Fruit fly (Drosophila melanogaster) whole organism, embryonic: ENCODE data around the gene CG43895.
A peak's percentile ranks its signal among the peaks of the same experiment; 100 is the strongest.

ENCODE experiments used
- B-H1 ChIP-seq: fragments of 200-800 bp; sonication (Bioruptor generic); IDR thresholded peaks from 3 replicates; pipeline ENCODE4 v1.3.6; 2022; ENCODE audit warnings: missing biosample characterization, missing genetic modification characterization
- Blimp-1 ChIP-seq: fragments of 200-800 bp; sonication (Bioruptor generic); optimal IDR thresholded peaks from 3 replicates; lab custom pipeline; 2018; ENCODE audit warnings: missing biosample characterization, missing genetic modification characterization, mild to moderate bottlenecking, moderate library complexity, missing genetic modification reagents
- C15 ChIP-seq: fragments of 200-800 bp; sonication (Bioruptor generic); IDR thresholded peaks from 3 replicates; pipeline ENCODE4 v1.3.6; 2022; ENCODE audit warnings: missing biosample characterization, missing genetic modification characterization
- CG11093 ChIP-seq: fragments of 200-800 bp; sonication (Bioruptor generic); IDR thresholded peaks from 3 replicates; pipeline ENCODE4 v1.3.6; 2022; ENCODE audit warnings: missing biosample characterization, missing genetic modification characterization
- CG11456 ChIP-seq: fragments of 200-800 bp; sonication (Bioruptor generic); IDR thresholded peaks from 3 replicates; pipeline ENCODE4 v1.3.6; 2022; ENCODE audit warnings: missing biosample characterization, missing genetic modification characterization
- CG12236 ChIP-seq: fragments of 200-800 bp; sonication (Bioruptor generic); optimal IDR thresholded peaks from 2 replicates; lab custom pipeline; 2016; ENCODE audit warnings: missing biosample characterization, missing genetic modification characterization
- CG14441 ChIP-seq: fragments of 200-800 bp; sonication (Bioruptor generic); IDR thresholded peaks from 2 replicates; pipeline ENCODE4 v1.3.6; 2022; ENCODE audit warnings: missing biosample characterization, missing genetic modification characterization
- CG14860 ChIP-seq: fragments of 200-800 bp; sonication (Bioruptor generic); IDR thresholded peaks from 3 replicates; pipeline ENCODE4 v1.3.6; 2022; ENCODE audit warnings: missing biosample characterization, missing genetic modification characterization; ENCODE audit not compliant: partially characterized antibody
- CG14965 ChIP-seq: fragments of 200-800 bp; sonication (Bioruptor generic); optimal IDR thresholded peaks from 2 replicates; lab custom pipeline; 2016; ENCODE audit warnings: missing biosample characterization, missing genetic modification characterization, borderline replicate concordance
- CG15514 ChIP-seq: fragments of 200-800 bp; sonication (Bioruptor generic); optimal IDR thresholded peaks from 3 replicates; lab custom pipeline; 2017; ENCODE audit warnings: missing biosample characterization, missing genetic modification characterization, mild to moderate bottlenecking, moderate library complexity, missing genetic modification reagents
- CG1603 ChIP-seq: fragments of 200-800 bp; sonication (Bioruptor generic); optimal IDR thresholded peaks from 2 replicates; lab custom pipeline; 2019; ENCODE audit warnings: missing biosample characterization, mild to moderate bottlenecking, missing genetic modification characterization, moderate library complexity
- CG16813 ChIP-seq: fragments of 200-800 bp; sonication (Bioruptor generic); IDR thresholded peaks from 3 replicates; pipeline ENCODE4 v1.3.6; 2022; ENCODE audit warnings: missing biosample characterization, missing genetic modification characterization; ENCODE audit not compliant: partially characterized antibody
- CG17802 ChIP-seq: fragments of 200-800 bp; sonication (Bioruptor generic); optimal IDR thresholded peaks from 2 replicates; lab custom pipeline; 2018; ENCODE audit warnings: missing biosample characterization, mild to moderate bottlenecking, missing genetic modification characterization, moderate library complexity
- CG3065 ChIP-seq: fragments of 200-800 bp; sonication (Bioruptor generic); optimal IDR thresholded peaks from 2 replicates; lab custom pipeline; 2016; ENCODE audit warnings: missing biosample characterization, missing genetic modification characterization
- CG3407 ChIP-seq: fragments of 200-800 bp; sonication (Bioruptor generic); optimal IDR thresholded peaks from 2 replicates; lab custom pipeline; 2018; ENCODE audit warnings: missing biosample characterization, mild to moderate bottlenecking, missing genetic modification characterization
- CG4707 ChIP-seq: fragments of 200-800 bp; sonication (Bioruptor generic); optimal IDR thresholded peaks from 2 replicates; lab custom pipeline; 2018; ENCODE audit warnings: missing biosample characterization, mild to moderate bottlenecking, missing genetic modification characterization, moderate library complexity
- CG6254 ChIP-seq: fragments of 200-800 bp; sonication (Bioruptor generic); optimal IDR thresholded peaks from 3 replicates; lab custom pipeline; 2017; ENCODE audit warnings: mild to moderate bottlenecking, missing biosample characterization, missing genetic modification reagents, missing genetic modification characterization
- CG6765 ChIP-seq: fragments of 200-800 bp; sonication (Bioruptor generic); optimal IDR thresholded peaks from 3 replicates; lab custom pipeline; 2017; ENCODE audit warnings: missing biosample characterization, mild to moderate bottlenecking, missing genetic modification characterization
- CG8388 ChIP-seq: fragments of 200-800 bp; sonication (Bioruptor generic); optimal IDR thresholded peaks from 2 replicates; lab custom pipeline; 2019; ENCODE audit warnings: missing biosample characterization, mild to moderate bottlenecking, missing genetic modification characterization, moderate library complexity
- CG8478 ChIP-seq: fragments of >200 bp; optimal IDR thresholded peaks from 2 replicates; lab custom pipeline; 2018
- CG8765 ChIP-seq: fragments of 200-800 bp; sonication (Bioruptor generic); IDR thresholded peaks from 2 replicates; pipeline ENCODE4 v1.3.6; 2022; ENCODE audit warnings: missing biosample characterization, missing genetic modification characterization
- CG9215 ChIP-seq: fragments of 200-800 bp; sonication (Bioruptor generic); IDR thresholded peaks from 2 replicates; pipeline ENCODE4 v1.3.6; 2022; ENCODE audit warnings: missing biosample characterization, missing genetic modification characterization
- CG9437 ChIP-seq: fragments of 200-800 bp; sonication (Bioruptor generic); optimal IDR thresholded peaks from 2 replicates; lab custom pipeline; 2018; ENCODE audit warnings: missing biosample characterization, mild to moderate bottlenecking, missing genetic modification characterization
- CG9932 ChIP-seq: fragments of 200-800 bp; sonication (Bioruptor generic); IDR thresholded peaks from 2 replicates; pipeline ENCODE4 v1.3.6; 2022; ENCODE audit warnings: missing biosample characterization, missing genetic modification characterization
- CTCF ChIP-seq: fragments of 200-800 bp; sonication (Bioruptor generic); optimal IDR thresholded peaks from 2 replicates; lab custom pipeline; 2017; ENCODE audit warnings: missing biosample characterization, mild to moderate bottlenecking, missing genetic modification characterization, moderate library complexity
- D19A ChIP-seq: fragments of 200-800 bp; optimal IDR thresholded peaks from 3 replicates; lab custom pipeline; 2019; ENCODE audit warnings: missing biosample characterization, mild to moderate bottlenecking, missing genetic modification characterization, moderate library complexity
- Dbx ChIP-seq: fragments of 200-800 bp; sonication (Bioruptor generic); IDR thresholded peaks from 3 replicates; pipeline ENCODE4 v1.3.6; 2022; ENCODE audit warnings: missing biosample characterization, missing genetic modification characterization
- Doc2 ChIP-seq: fragments of 200-800 bp; sonication (Bioruptor generic); IDR thresholded peaks from 2 replicates; pipeline ENCODE4 v1.3.6; 2022; ENCODE audit warnings: missing biosample characterization, missing genetic modification characterization
- Gsc ChIP-seq: fragments of 200-800 bp; sonication (Bioruptor generic); IDR thresholded peaks from 2 replicates; pipeline ENCODE4 v1.3.6; 2022; ENCODE audit warnings: missing biosample characterization, missing genetic modification characterization
- Hey ChIP-seq: fragments of 200-800 bp; sonication (Bioruptor generic); optimal IDR thresholded peaks from 3 replicates; lab custom pipeline; 2018; ENCODE audit warnings: missing biosample characterization, mild to moderate bottlenecking, missing genetic modification characterization
- Med ChIP-seq: fragments of 200-800 bp; sonication (Bioruptor generic); peaks from one replicate; lab custom pipeline; 2016; ENCODE audit warnings: missing biosample characterization, missing genetic modification characterization, mild to moderate bottlenecking, inconsistent platforms, moderate library complexity
- Myb ChIP-seq: fragments of 200-800 bp; sonication (Bioruptor generic); optimal IDR thresholded peaks from 2 replicates; lab custom pipeline; 2016; ENCODE audit warnings: missing biosample characterization, missing genetic modification characterization
- Stat92E ChIP-seq, 3 experiments: fragments of >200 bp in 2 of 3; fragments of 200-800 bp in 1 of 3; sonication (Bioruptor generic) in 1 of 3; optimal IDR thresholded peaks; 2 replicates each; lab custom pipeline; 2017 to 2019; ENCODE audit warnings: missing biosample characterization in 3 of 3, missing genetic modification characterization in 3 of 3, mild to moderate bottlenecking in 1 of 3, moderate library complexity in 1 of 3
- bsh ChIP-seq, 2 experiments: fragments of 200-800 bp; sonication (Bioruptor generic); optimal IDR thresholded peaks; 2 replicates each; lab custom pipeline; 2017 to 2018; ENCODE audit warnings: mild to moderate bottlenecking in 2 of 2, missing biosample characterization in 2 of 2, missing genetic modification characterization in 2 of 2, moderate library complexity in 1 of 2
- chinmo ChIP-seq: fragments of 200-800 bp; sonication (Bioruptor generic); IDR thresholded peaks from 4 replicates; pipeline ENCODE4 v1.3.6; 2022; ENCODE audit warnings: missing biosample characterization, missing genetic modification characterization; ENCODE audit not compliant: partially characterized antibody
- disco-r ChIP-seq: fragments of 200-800 bp; sonication (Bioruptor generic); optimal IDR thresholded peaks from 2 replicates; lab custom pipeline; 2016; ENCODE audit warnings: missing biosample characterization, missing genetic modification characterization
- dmrt99B ChIP-seq: fragments of 200-800 bp; sonication (Bioruptor generic); optimal IDR thresholded peaks from 2 replicates; lab custom pipeline; 2018; ENCODE audit warnings: missing biosample characterization, mild to moderate bottlenecking, missing genetic modification characterization, moderate library complexity
- gce ChIP-seq: fragments of 200-800 bp; sonication (Bioruptor generic); IDR thresholded peaks from 3 replicates; pipeline ENCODE4 v1.3.6; 2022; ENCODE audit warnings: missing biosample characterization, missing genetic modification characterization
- gcm ChIP-seq: fragments of 200-800 bp; sonication (Bioruptor generic); optimal IDR thresholded peaks from 2 replicates; lab custom pipeline; 2019; ENCODE audit warnings: missing biosample characterization, mild to moderate bottlenecking, missing genetic modification characterization, moderate library complexity
- grau ChIP-seq: fragments of 200-800 bp; optimal IDR thresholded peaks from 3 replicates; lab custom pipeline; 2019; ENCODE audit warnings: missing biosample characterization, mild to moderate bottlenecking, missing genetic modification characterization, moderate library complexity
- gsb ChIP-seq: fragments of 200-800 bp; sonication (Bioruptor generic); IDR thresholded peaks from 2 replicates; pipeline ENCODE4 v1.3.6; 2022; ENCODE audit warnings: missing biosample characterization, missing genetic modification characterization
- jumu ChIP-seq: fragments of 200-800 bp; sonication (Bioruptor generic); optimal IDR thresholded peaks from 3 replicates; lab custom pipeline; 2016; ENCODE audit warnings: missing biosample characterization, missing genetic modification characterization
- nerfin-1 ChIP-seq: fragments of 200-800 bp; sonication (Bioruptor generic); optimal IDR thresholded peaks from 3 replicates; lab custom pipeline; 2019; ENCODE audit warnings: missing biosample characterization, mild to moderate bottlenecking, missing genetic modification characterization, moderate library complexity
- slbo ChIP-seq: fragments of 200-800 bp; sonication (Bioruptor generic); IDR thresholded peaks from 2 replicates; pipeline ENCODE4 v1.3.6; 2022; ENCODE audit warnings: missing biosample characterization, missing genetic modification characterization
- ssp ChIP-seq: fragments of 200-800 bp; sonication (Bioruptor generic); IDR thresholded peaks from 2 replicates; pipeline ENCODE4 v1.3.6; 2022; ENCODE audit warnings: missing biosample characterization, missing genetic modification characterization
- tio ChIP-seq: fragments of 200-800 bp; sonication (Bioruptor generic); optimal IDR thresholded peaks from 2 replicates; lab custom pipeline; 2017; ENCODE audit warnings: missing biosample characterization, missing genetic modification characterization, inconsistent platforms
- tup ChIP-seq: fragments of 200-800 bp; sonication (Bioruptor generic); optimal IDR thresholded peaks from 2 replicates; lab custom pipeline; 2016; ENCODE audit warnings: missing biosample characterization, mild to moderate bottlenecking, missing genetic modification characterization, moderate library complexity
- vfl ChIP-seq: fragments of 200-800 bp; sonication (Bioruptor generic); optimal IDR thresholded peaks from 2 replicates; lab custom pipeline; 2016; ENCODE audit warnings: missing biosample characterization, missing genetic modification characterization

CG43895 gene

dm6 chr3L:21839720-21840641 is 26.5 kb upstream of the CG43895 start (continued):
- TF ChIP-seq jumu (GFP tag; lab: Kevin White, UChicago) (peak; percentile 92), B-H1 (GFP tag; lab: Robert Waterston, UW) (peak; percentile 89), Med (GFP tag; lab: Kevin White, UChicago) (peak; percentile 99), CG15514 (GFP tag; lab: Kevin White, UChicago) (peak; percentile 84), chinmo (peak; percentile 80; the same call in 2 of the 4 replicates), slbo (GFP tag; lab: Robert Waterston, UW) (peak; percentile 89), CG9932 (peak; percentile 84), CG8478 (lab: Kevin White, UChicago) (no peak), gsb (GFP tag; lab: Robert Waterston, UW) (peak; percentile 91), CG6254 (peak; percentile 91), grau (tag; lab: Kevin White, UChicago) (peak; percentile 92), vfl (GFP tag; lab: Kevin White, UChicago) (peak; percentile 90), gce (peak; percentile 88), CG8765 (peak; percentile 61; the same call in 1 of the 2 replicates), CG16813 (GFP tag; lab: Robert Waterston, UW) (0 out of 3 replicates have a peak, but pooled peaks have one; percentile 15), Hey (tag; lab: Kevin White, UChicago) (peak; percentile 50), CG11093 (GFP tag; lab: Robert Waterston, UW) (peak; percentile 88), CG17802 (tag; lab: Kevin White, UChicago) (peak; percentile 67), CG14441 (GFP tag; lab: Robert Waterston, UW) (peak; percentile 93), dmrt99B (tag; lab: Kevin White, UChicago) (peak; percentile 96), CG3407 (GFP tag; lab: Kevin White, UChicago) (peak; percentile 81), Dbx (GFP tag; lab: Robert Waterston, UW) (peak; percentile 77), disco-r (GFP tag; lab: Kevin White, UChicago) (peak; percentile 89), CG11456 (GFP tag; lab: Robert Waterston, UW) (peak; percentile 92), ssp (GFP tag; lab: Robert Waterston, UW) (peak; percentile 84), nerfin-1 (tag; lab: Kevin White, UChicago) (peak; percentile 87), bsh (GFP tag; optimal IDR thresholded peaks at IDR 0.05; lab: Kevin White, UChicago) (peak; percentile 91 to 94), gcm (GFP tag; lab: Kevin White, UChicago) (peak; percentile 90), CG12236 (GFP tag; lab: Kevin White, UChicago) (peak; percentile 91), CG3065 (peak; percentile 66), C15 (GFP tag; lab: Robert Waterston, UW) (peak; percentile 63; the same call in 2 of the 3 replicates), CTCF (GFP tag; lab: Kevin White, UChicago) (peak; percentile 63), Gsc (peak; percentile 83), Stat92E (GFP tag; optimal IDR thresholded peaks at IDR 0.05; lab: Kevin White, UChicago) (no peak), Blimp-1 (GFP tag; lab: Kevin White, UChicago) (peak; percentile 91), CG4707 (peak; percentile 93), Doc2 (GFP tag; lab: Robert Waterston, UW) (peak; percentile 54), CG9437 (peak; percentile 92), CG9215 (peak; percentile 87), Myb (GFP tag; lab: Kevin White, UChicago) (peak; percentile 72), CG14860 (GFP tag; lab: Robert Waterston, UW) (peak; percentile 21; the same call in 1 of the 3 replicates), tup (GFP tag; lab: Kevin White, UChicago) (peak; percentile 85), tio (GFP tag; lab: Kevin White, UChicago) (peak; percentile 95), D19A (peak; percentile 88), CG14965 (peak; percentile 77), CG6765 (GFP tag; lab: Kevin White, UChicago) (peak; percentile 89), CG1603 (tag; lab: Kevin White, UChicago) (peak; percentile 91), CG8388 (peak; percentile 90)
